Comparison of ENCODE assay signal across 1 fruit fly cellular context in the genomic region with DNA sequence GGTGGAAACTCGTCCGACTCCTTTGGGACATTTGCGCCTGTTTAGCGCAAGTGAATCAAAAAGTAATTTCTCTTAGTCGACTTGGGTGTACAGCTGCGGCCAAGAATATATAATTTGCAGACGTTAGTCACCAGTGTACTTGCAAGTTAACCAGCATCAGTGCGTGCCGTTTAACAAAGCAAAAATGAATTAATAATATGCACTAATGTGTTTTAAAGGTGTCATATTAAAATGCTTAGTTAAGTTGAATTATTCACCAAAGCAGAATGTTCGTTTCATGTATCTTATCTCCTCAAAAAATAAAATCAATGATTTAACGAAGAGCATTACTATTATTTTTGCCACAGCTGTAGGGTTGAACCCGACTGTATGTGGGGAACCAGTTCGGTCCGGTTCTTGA.
A peak's percentile ranks its signal among the peaks of the same experiment; 100 is the strongest.
TF ChIP-seq lines count a peak whose summit lies in the region.

No protein-coding gene starts in this region.

TF ChIP-seq in whole organism, embryonic, 481 proteins besides CTCF, POLR2A, EP300 and RAD21 (continued from another document):
- TF ChIP-seq CG3281 (GFP tag; optimal IDR thresholded peaks at IDR 0.05; lab: Kevin White, UChicago) (no peak), CG2875 (GFP tag; optimal IDR thresholded peaks at IDR 0.05; lab: Kevin White, UChicago) (no peak), mirr (GFP tag; optimal IDR thresholded peaks at IDR 0.05; lab: Kevin White, UChicago) (no peak), CrebB (tag; optimal IDR thresholded peaks at IDR 0.05; lab: Kevin White, UChicago) (no peak), dan (GFP tag; IDR thresholded peaks at IDR 0.05; lab: Robert Waterston, UW) (no peak), vvl (GFP tag; IDR thresholded peaks at IDR 0.05; lab: Robert Waterston, UW) (no peak), CoRest (tag; optimal IDR thresholded peaks at IDR 0.05; lab: Kevin White, UChicago) (peak; percentile 7), tx (GFP tag; optimal IDR thresholded peaks at IDR 0.05; lab: Kevin White, UChicago) (no peak), Ets65A (GFP tag; lab: Kevin White, UChicago) (no peak), Mad (GFP tag; optimal IDR thresholded peaks at IDR 0.05; lab: Kevin White, UChicago) (no peak), shn (GFP tag; optimal IDR thresholded peaks at IDR 0.05; lab: Kevin White, UChicago) (no peak), run (tag; optimal IDR thresholded peaks at IDR 0.05; lab: Kevin White, UChicago) (no peak), gce (GFP tag; IDR thresholded peaks at IDR 0.05; lab: Robert Waterston, UW) (no peak), Adf1 (GFP tag; IDR thresholded peaks at IDR 0.05; lab: Robert Waterston, UW) (no peak), NFAT (GFP tag; IDR thresholded peaks at IDR 0.05; lab: Robert Waterston, UW) (no peak), CG7556 (GFP tag; optimal IDR thresholded peaks at IDR 0.05; lab: Kevin White, UChicago) (no peak), H15 (GFP tag; IDR thresholded peaks at IDR 0.05; lab: Robert Waterston, UW) (no peak), amos (GFP tag; IDR thresholded peaks at IDR 0.05; lab: Robert Waterston, UW; ENCODE audit: partially characterized antibody) (no peak), sens (GFP tag; lab: Kevin White, UChicago) (peak; percentile 55), CG2199 (GFP tag; IDR thresholded peaks at IDR 0.05; lab: Robert Waterston, UW) (no peak), CG11085 (GFP tag; IDR thresholded peaks at IDR 0.05; lab: Robert Waterston, UW) (no peak), B-H2 (GFP tag; optimal IDR thresholded peaks at IDR 0.05; lab: Kevin White, UChicago) (no peak), D (optimal IDR thresholded peaks at IDR 0.05; lab: Kevin White, UChicago) (no peak), D (GFP tag; optimal IDR thresholded peaks at IDR 0.05; lab: Kevin White, UChicago) (no peak), CG10147 (GFP tag; optimal IDR thresholded peaks at IDR 0.05; lab: Kevin White, UChicago) (no peak), CG18476 (GFP tag; optimal IDR thresholded peaks at IDR 0.05; lab: Kevin White, UChicago) (no peak), CG34376 (GFP tag; optimal IDR thresholded peaks at IDR 0.05; lab: Kevin White, UChicago) (no peak), Hr78 (GFP tag; optimal IDR thresholded peaks at IDR 0.05; lab: Kevin White, UChicago) (no peak), seq (GFP tag; IDR thresholded peaks at IDR 0.05; lab: Robert Waterston, UW) (no peak), Xbp1 (GFP tag; optimal IDR thresholded peaks at IDR 0.05; lab: Kevin White, UChicago) (no peak), CG4707 (GFP tag; optimal IDR thresholded peaks at IDR 0.05; lab: Kevin White, UChicago) (no peak), Hmx (GFP tag; optimal IDR thresholded peaks at IDR 0.05; lab: Kevin White, UChicago) (no peak), Bgb (GFP tag; IDR thresholded peaks at IDR 0.05; lab: Robert Waterston, UW; ENCODE audit: partially characterized antibody) (no peak), CG4282 (GFP tag; optimal IDR thresholded peaks at IDR 0.05; lab: Kevin White, UChicago) (no peak), CG31441 (GFP tag; IDR thresholded peaks at IDR 0.05; lab: Robert Waterston, UW) (peak; percentile 28; the same call in 1 of the 2 replicates), CG1603 (tag; optimal IDR thresholded peaks at IDR 0.05; lab: Kevin White, UChicago) (peak; percentile 20), slbo (GFP tag; IDR thresholded peaks at IDR 0.05; lab: Robert Waterston, UW) (no peak), CG6272 (GFP tag; IDR thresholded peaks at IDR 0.05; lab: Robert Waterston, UW) (no peak), Hr39 (optimal IDR thresholded peaks at IDR 0.05; lab: Kevin White, UChicago) (no peak), CG15479 (GFP tag; optimal IDR thresholded peaks at IDR 0.05; lab: Kevin White, UChicago) (no peak), CG17612 (GFP tag; IDR thresholded peaks at IDR 0.05; lab: Robert Waterston, UW) (no peak), aop (GFP tag; IDR thresholded peaks at IDR 0.05; lab: Robert Waterston, UW) (no peak), Dref (GFP tag; IDR thresholded peaks at IDR 0.05; lab: Robert Waterston, UW) (no peak), tap (tag; optimal IDR thresholded peaks at IDR 0.05; lab: Kevin White, UChicago) (no peak), Lhr (GFP tag; optimal IDR thresholded peaks at IDR 0.05; lab: Kevin White, UChicago) (no peak), zfh1 (GFP tag; IDR thresholded peaks at IDR 0.05; lab: Robert Waterston, UW) (no peak), kay (GFP tag; optimal IDR thresholded peaks at IDR 0.05; lab: Kevin White, UChicago) (no peak), CG17829 (tag; optimal IDR thresholded peaks at IDR 0.05; lab: Kevin White, UChicago) (no peak), Sry-δ (GFP tag; optimal IDR thresholded peaks at IDR 0.05; lab: Kevin White, UChicago) (no peak), MESR4 (GFP tag; optimal IDR thresholded peaks at IDR 0.05; lab: Kevin White, UChicago) (no peak), ken (GFP tag; IDR thresholded peaks at IDR 0.05; lab: Robert Waterston, UW) (no peak), Atf3 (GFP tag; optimal IDR thresholded peaks at IDR 0.05; lab: Kevin White, UChicago) (no peak), crc (GFP tag; optimal IDR thresholded peaks at IDR 0.05; lab: Kevin White, UChicago) (no peak), chinmo (GFP tag; IDR thresholded peaks at IDR 0.05; lab: Robert Waterston, UW; ENCODE audit: partially characterized antibody) (no peak), Gug (GFP tag; IDR thresholded peaks at IDR 0.05; lab: Robert Waterston, UW) (no peak), stwl (tag; optimal IDR thresholded peaks at IDR 0.05; lab: Kevin White, UChicago) (no peak), CG1529 (GFP tag; optimal IDR thresholded peaks at IDR 0.05; lab: Kevin White, UChicago) (no peak), CG7839 (tag; optimal IDR thresholded peaks at IDR 0.05; lab: Kevin White, UChicago) (peak; percentile 14), gem (tag; optimal IDR thresholded peaks at IDR 0.05; lab: Kevin White, UChicago) (peak; percentile 41), maf-S (GFP tag; optimal IDR thresholded peaks at IDR 0.05; lab: Kevin White, UChicago) (no peak), inv (GFP tag; IDR thresholded peaks at IDR 0.05; lab: Robert Waterston, UW; ENCODE audit: partially characterized antibody) (no peak), CG3838 (GFP tag; optimal IDR thresholded peaks at IDR 0.05; lab: Kevin White, UChicago) (no peak), vfl (GFP tag; optimal IDR thresholded peaks at IDR 0.05; lab: Kevin White, UChicago) (no peak), Rfx (GFP tag; IDR thresholded peaks at IDR 0.05; lab: Robert Waterston, UW) (no peak), tgo (GFP tag; IDR thresholded peaks at IDR 0.05; lab: Robert Waterston, UW) (no peak), dmrt99B (tag; optimal IDR thresholded peaks at IDR 0.05; lab: Kevin White, UChicago) (peak; percentile 15), bigmax (GFP tag; optimal IDR thresholded peaks at IDR 0.05; lab: Kevin White, UChicago) (no peak), CG8290 (GFP tag; optimal IDR thresholded peaks at IDR 0.05; lab: Kevin White, UChicago) (no peak), CG8290 (tag; optimal IDR thresholded peaks at IDR 0.05; lab: Kevin White, UChicago) (no peak), CG14710 (tag; optimal IDR thresholded peaks at IDR 0.05; lab: Kevin White, UChicago) (peak; percentile 10), Gsc (GFP tag; IDR thresholded peaks at IDR 0.05; lab: Robert Waterston, UW) (no peak), crol (GFP tag; IDR thresholded peaks at IDR 0.05; lab: Robert Waterston, UW) (no peak), Dll (GFP tag; IDR thresholded peaks at IDR 0.05; lab: Robert Waterston, UW; ENCODE audit: partially characterized antibody) (no peak), bsh (GFP tag; optimal IDR thresholded peaks at IDR 0.05; lab: Kevin White, UChicago) (peak in 1 of 2 experiments; percentile 0), zen2 (GFP tag; IDR thresholded peaks at IDR 0.05; lab: Robert Waterston, UW; ENCODE audit: partially characterized antibody) (no peak), Ada2b (GFP tag; IDR thresholded peaks at IDR 0.05; lab: Robert Waterston, UW) (no peak), Med (GFP tag; lab: Kevin White, UChicago) (peak; percentile 6), HLHmδ (GFP tag; optimal IDR thresholded peaks at IDR 0.05; lab: Kevin White, UChicago) (no peak), emc (GFP tag; optimal IDR thresholded peaks at IDR 0.05; lab: Kevin White, UChicago) (no peak), her (GFP tag; optimal IDR thresholded peaks at IDR 0.05; lab: Kevin White, UChicago) (no peak), Hey (tag; optimal IDR thresholded peaks at IDR 0.05; lab: Kevin White, UChicago) (no peak), Oli (tag; optimal IDR thresholded peaks at IDR 0.05; lab: Kevin White, UChicago) (peak; percentile 1), CG8924 (tag; optimal IDR thresholded peaks at IDR 0.05; lab: Kevin White, UChicago) (no peak), CG16863 (GFP tag; optimal IDR thresholded peaks at IDR 0.05; lab: Kevin White, UChicago) (no peak), lmd (GFP tag; IDR thresholded peaks at IDR 0.05; lab: Robert Waterston, UW) (no peak), nmo (GFP tag; optimal IDR thresholded peaks at IDR 0.05; lab: Kevin White, UChicago) (peak; percentile 0), Chrac-16 (GFP tag; optimal IDR thresholded peaks at IDR 0.05; lab: Kevin White, UChicago) (no peak), lov (optimal IDR thresholded peaks at IDR 0.05; lab: Kevin White, UChicago) (no peak), lov (GFP tag; IDR thresholded peaks at IDR 0.05; lab: Robert Waterston, UW) (no peak), CG8765 (GFP tag; IDR thresholded peaks at IDR 0.05; lab: Robert Waterston, UW) (no peak), CG2678 (tag; optimal IDR thresholded peaks at IDR 0.05; lab: Kevin White, UChicago) (peak; percentile 31), Hr51 (GFP tag; optimal IDR thresholded peaks at IDR 0.05; lab: Kevin White, UChicago) (peak in 1 of 2 experiments; percentile 15), lola (GFP tag; optimal IDR thresholded peaks at IDR 0.05; lab: Kevin White, UChicago) (no peak), Trl (optimal IDR thresholded peaks at IDR 0.05; lab: Kevin White, UChicago) (no peak), Trl (GFP tag; optimal IDR thresholded peaks at IDR 0.05; lab: Kevin White, UChicago) (no peak), CG17912 (GFP tag; optimal IDR thresholded peaks at IDR 0.05; lab: Kevin White, UChicago) (no peak), CG6689 (GFP tag; IDR thresholded peaks at IDR 0.05; lab: Robert Waterston, UW) (no peak), CG11398 (GFP tag; optimal IDR thresholded peaks at IDR 0.05; lab: Kevin White, UChicago) (no peak), grau (tag; optimal IDR thresholded peaks at IDR 0.05; lab: Kevin White, UChicago) (peak; percentile 10), E2f1 (GFP tag; IDR thresholded peaks at IDR 0.05; lab: Robert Waterston, UW) (no peak), CG17328 (GFP tag; IDR thresholded peaks at IDR 0.05; lab: Robert Waterston, UW) (no peak), CG11504 (tag; optimal IDR thresholded peaks at IDR 0.05; lab: Kevin White, UChicago) (peak; percentile 44), wdn (GFP tag; IDR thresholded peaks at IDR 0.05; lab: Robert Waterston, UW) (no peak), CG14050 (GFP tag; IDR thresholded peaks at IDR 0.05; lab: Robert Waterston, UW) (no peak), scrt (GFP tag; optimal IDR thresholded peaks at IDR 0.05; lab: Kevin White, UChicago) (no peak), CG15514 (GFP tag; optimal IDR thresholded peaks at IDR 0.05; lab: Kevin White, UChicago) (no peak), Hand (GFP tag; optimal IDR thresholded peaks at IDR 0.05; lab: Kevin White, UChicago) (no peak), nau (GFP tag; optimal IDR thresholded peaks at IDR 0.05; lab: Kevin White, UChicago) (no peak), ham (GFP tag; IDR thresholded peaks at IDR 0.05; lab: Robert Waterston, UW) (no peak), az2 (GFP tag; optimal IDR thresholded peaks at IDR 0.05; lab: Kevin White, UChicago) (no peak), CG11723 (GFP tag; optimal IDR thresholded peaks at IDR 0.05; lab: Kevin White, UChicago) (no peak), CG8281 (tag; optimal IDR thresholded peaks at IDR 0.05; lab: Kevin White, UChicago) (no peak), CG11093 (GFP tag; IDR thresholded peaks at IDR 0.05; lab: Robert Waterston, UW) (no peak), phol (tag; optimal IDR thresholded peaks at IDR 0.05; lab: Kevin White, UChicago) (peak; percentile 26), CG9727 (GFP tag; optimal IDR thresholded peaks at IDR 0.05; lab: Kevin White, UChicago) (no peak), CG11696 (GFP tag; IDR thresholded peaks at IDR 0.05; lab: Robert Waterston, UW) (peak; percentile 64), Bteb2 (GFP tag; optimal IDR thresholded peaks at IDR 0.05; lab: Kevin White, UChicago) (no peak), stc (GFP tag; IDR thresholded peaks at IDR 0.05; lab: Robert Waterston, UW) (no peak), lab (GFP tag; optimal IDR thresholded peaks at IDR 0.05; lab: Kevin White, UChicago) (no peak), ewg (GFP tag; optimal IDR thresholded peaks at IDR 0.05; lab: Kevin White, UChicago) (no peak), Six4 (GFP tag; optimal IDR thresholded peaks at IDR 0.05; lab: Kevin White, UChicago) (no peak), eve (GFP tag; optimal IDR thresholded peaks at IDR 0.05; lab: Kevin White, UChicago) (no peak), CG17361 (GFP tag; IDR thresholded peaks at IDR 0.05; lab: Robert Waterston, UW) (no peak), CG1792 (GFP tag; optimal IDR thresholded peaks at IDR 0.05; lab: Kevin White, UChicago) (no peak), dpn (GFP tag; optimal IDR thresholded peaks at IDR 0.05; lab: Kevin White, UChicago) (no peak), CG33213 (GFP tag; optimal IDR thresholded peaks at IDR 0.05; lab: Kevin White, UChicago) (no peak), CG10543 (GFP tag; optimal IDR thresholded peaks at IDR 0.05; lab: Kevin White, UChicago) (no peak), Hmr (GFP tag; optimal IDR thresholded peaks at IDR 0.05; lab: Kevin White, UChicago) (peak; percentile 8), NC2β (GFP tag; optimal IDR thresholded peaks at IDR 0.05; lab: Kevin White, UChicago) (no peak)
